Worm (Caenorhabditis elegans) whole organism, L1 larva: Measurements from ENCODE around the gene ZK1236.5.
A peak's percentile ranks its signal among the peaks of the same experiment; 100 is the strongest.

Experiments used
- C04F5.9 ChIP-seq: sonication (generic microtip); optimal IDR thresholded peaks from 2 replicates; lab custom pipeline; 2016; ENCODE audit warnings: missing genetic modification characterization, missing compliant biosample characterization
- C34B4.2 ChIP-seq: sonication (generic microtip); optimal IDR thresholded peaks from 2 replicates; lab custom pipeline; 2017; ENCODE audit warnings: mild to moderate bottlenecking, missing genetic modification characterization, missing compliant biosample characterization
- Y116A8C.19 ChIP-seq: sonication (generic microtip); optimal IDR thresholded peaks from 2 replicates; lab custom pipeline; 2016; ENCODE audit warnings: missing compliant biosample characterization, missing genetic modification characterization, borderline replicate concordance
- aha-1 ChIP-seq: fragments of 150-350 bp; optimal IDR thresholded peaks from 2 replicates; lab custom pipeline; 2014; ENCODE audit warnings: missing biosample characterization, missing genetic modification characterization
- ama-1 ChIP-seq: fragments of 150-350 bp; optimal IDR thresholded peaks from 2 replicates; lab custom pipeline; 2014
- blmp-1 ChIP-seq: fragments of 150-350 bp; optimal IDR thresholded peaks from 2 replicates; lab custom pipeline; 2014; ENCODE audit warnings: missing biosample characterization, missing genetic modification characterization
- ceh-63 ChIP-seq: fragments of 200-800 bp; sonication (Bioruptor generic); optimal IDR thresholded peaks from 2 replicates; lab custom pipeline; 2018; ENCODE audit warnings: mild to moderate bottlenecking, missing genetic modification characterization, missing compliant biosample characterization
- ceh-8 ChIP-seq: fragments of 200-800 bp; sonication (Bioruptor generic); optimal IDR thresholded peaks from 2 replicates; lab custom pipeline; 2018; ENCODE audit warnings: mild to moderate bottlenecking, missing genetic modification characterization, moderate library complexity, missing compliant biosample characterization
- ceh-88 ChIP-seq: fragments of 200-800 bp; sonication (Bioruptor generic); IDR thresholded peaks from 2 replicates; pipeline ENCODE4 v1.3.6; 2022; ENCODE audit warnings: missing genetic modification characterization, missing compliant biosample characterization
- ceh-90 ChIP-seq: sonication (generic microtip); optimal IDR thresholded peaks from 2 replicates; lab custom pipeline; 2016; ENCODE audit warnings: missing genetic modification characterization, missing compliant biosample characterization
- ces-1 ChIP-seq: fragments of 150-350 bp; optimal IDR thresholded peaks from 2 replicates; lab custom pipeline; 2014; ENCODE audit warnings: missing biosample characterization, missing genetic modification reagents, missing genetic modification characterization
- dpl-1 ChIP-seq, 3 experiments: fragments of 150-350 bp in 2 of 3; sonication (generic microtip) in 1 of 3; optimal IDR thresholded peaks; 2 replicates each; lab custom pipeline; 2014 to 2017; ENCODE audit warnings: missing biosample characterization in 3 of 3, missing genetic modification characterization in 3 of 3, missing genetic modification reagents in 3 of 3
- efl-3 ChIP-seq: fragments of 200-800 bp; sonication (Bioruptor generic); optimal IDR thresholded peaks from 2 replicates; lab custom pipeline; 2018; ENCODE audit warnings: mild to moderate bottlenecking, missing genetic modification characterization, missing compliant biosample characterization
- egl-13 ChIP-seq: sonication (generic microtip); optimal IDR thresholded peaks from 2 replicates; lab custom pipeline; 2016; ENCODE audit warnings: missing genotype, missing genetic modification reagents, missing genetic modification characterization, missing compliant biosample characterization
- ets-5 ChIP-seq: fragments of 200-800 bp; sonication (Bioruptor generic); IDR thresholded peaks from 2 replicates; pipeline ENCODE4 v1.3.6; 2022; ENCODE audit warnings: missing genetic modification characterization, missing compliant biosample characterization
- fkh-10 ChIP-seq: sonication (generic microtip); optimal IDR thresholded peaks from 2 replicates; lab custom pipeline; 2017; ENCODE audit warnings: missing biosample characterization, missing genetic modification reagents, missing genetic modification characterization
- fos-1 ChIP-seq: fragments of 150-350 bp; optimal IDR thresholded peaks from 2 replicates; lab custom pipeline; 2014; ENCODE audit warnings: missing biosample characterization, missing genetic modification characterization
- grh-1 ChIP-seq: fragments of 200-800 bp; sonication (Bioruptor generic); IDR thresholded peaks from 2 replicates; pipeline ENCODE4 v1.3.6; 2022; ENCODE audit warnings: missing genetic modification reagents, missing genetic modification characterization, missing compliant biosample characterization
- hlh-17 ChIP-seq: fragments of 200-800 bp; sonication (Bioruptor generic); optimal IDR thresholded peaks from 2 replicates; lab custom pipeline; 2018; ENCODE audit warnings: missing genetic modification characterization, mild to moderate bottlenecking, missing compliant biosample characterization, moderate library complexity, borderline replicate concordance
- hpl-2 ChIP-seq: fragments of 150-350 bp; optimal IDR thresholded peaks from 2 replicates; lab custom pipeline; 2014; ENCODE audit warnings: missing biosample characterization, missing genetic modification reagents, missing genetic modification characterization
- irx-1 ChIP-seq: sonication (generic microtip); optimal IDR thresholded peaks from 2 replicates; lab custom pipeline; 2016; ENCODE audit warnings: missing genetic modification characterization, missing compliant biosample characterization
- jun-1 ChIP-seq: fragments of 150-350 bp; optimal IDR thresholded peaks from 2 replicates; lab custom pipeline; 2014; ENCODE audit warnings: missing biosample characterization, missing genetic modification reagents, missing genetic modification characterization
- lin-13 ChIP-seq: fragments of 150-350 bp; optimal IDR thresholded peaks from 2 replicates; lab custom pipeline; 2014; ENCODE audit warnings: missing biosample characterization, missing genetic modification reagents, missing genetic modification characterization
- lin-35 ChIP-seq, 2 experiments: fragments of 150-350 bp; optimal IDR thresholded peaks; 2 replicates each; lab custom pipeline; 2014; ENCODE audit warnings: missing biosample characterization in 2 of 2, missing genetic modification characterization in 2 of 2, missing genetic modification reagents in 2 of 2
- lin-39 ChIP-seq: fragments of 150-350 bp; optimal IDR thresholded peaks from 2 replicates; lab custom pipeline; 2014; ENCODE audit warnings: missing biosample characterization, missing genetic modification reagents, missing genetic modification characterization
- lsy-2 ChIP-seq, 2 experiments: fragments of 150-350 bp; optimal IDR thresholded peaks; 2 replicates each; lab custom pipeline; 2014; ENCODE audit warnings: missing biosample characterization in 2 of 2, missing genetic modification characterization in 2 of 2
- mep-1 ChIP-seq: fragments of 150-350 bp; optimal IDR thresholded peaks from 2 replicates; lab custom pipeline; 2014; ENCODE audit warnings: missing biosample characterization, missing genetic modification characterization
- nhr-11 ChIP-seq: fragments of 150-350 bp; optimal IDR thresholded peaks from 2 replicates; lab custom pipeline; 2014; ENCODE audit warnings: missing biosample characterization, missing genetic modification characterization
- nhr-19 ChIP-seq: fragments of 200-800 bp; sonication (Bioruptor generic); conservative IDR thresholded peaks from 2 replicates; pipeline ENCODE4 v1.3.6; 2022; ENCODE audit warnings: missing genetic modification characterization, missing compliant biosample characterization
- nhr-20 ChIP-seq: sonication (generic microtip); optimal IDR thresholded peaks from 2 replicates; lab custom pipeline; 2016; ENCODE audit warnings: mild to moderate bottlenecking, missing genetic modification characterization, missing compliant biosample characterization
- nhr-237 ChIP-seq: fragments of 150-350 bp; optimal IDR thresholded peaks from 2 replicates; lab custom pipeline; 2014; ENCODE audit warnings: missing biosample characterization, missing genetic modification characterization
- nhr-28 ChIP-seq: fragments of 150-350 bp; optimal IDR thresholded peaks from 2 replicates; lab custom pipeline; 2014; ENCODE audit warnings: missing biosample characterization, missing genetic modification characterization
- nhr-77 ChIP-seq: fragments of 150-350 bp; optimal IDR thresholded peaks from 2 replicates; lab custom pipeline; 2014; ENCODE audit warnings: missing biosample characterization, missing genetic modification characterization
- nhr-85 ChIP-seq: sonication (generic microtip); peaks from one replicate; lab custom pipeline; 2016; ENCODE audit warnings: missing genetic modification characterization, inconsistent platforms, missing compliant biosample characterization
- nhr-90 ChIP-seq: sonication (generic microtip); optimal IDR thresholded peaks from 2 replicates; lab custom pipeline; 2016; ENCODE audit warnings: mild to moderate bottlenecking, missing genetic modification characterization, missing compliant biosample characterization; ENCODE audit not compliant: poor library complexity
- skn-1 ChIP-seq: fragments of 150-350 bp; optimal IDR thresholded peaks from 2 replicates; lab custom pipeline; 2014; ENCODE audit warnings: missing biosample characterization, missing genetic modification characterization
- snu-23 ChIP-seq: sonication (generic microtip); optimal IDR thresholded peaks from 2 replicates; lab custom pipeline; 2016; ENCODE audit warnings: missing genetic modification characterization, missing compliant biosample characterization
- sup-37 ChIP-seq: fragments of 200-800 bp; sonication (Bioruptor generic); optimal IDR thresholded peaks from 2 replicates; lab custom pipeline; 2018; ENCODE audit warnings: mild to moderate bottlenecking, missing genetic modification characterization, missing compliant biosample characterization
- swsn-7 ChIP-seq: sonication (generic microtip); optimal IDR thresholded peaks from 2 replicates; lab custom pipeline; 2016; ENCODE audit warnings: missing genetic modification characterization, missing compliant biosample characterization
- unc-62 ChIP-seq: fragments of 150-350 bp; optimal IDR thresholded peaks from 2 replicates; lab custom pipeline; 2014; ENCODE audit warnings: missing biosample characterization, missing genetic modification reagents, missing genetic modification characterization
- vab-15 ChIP-seq: sonication (generic microtip); optimal IDR thresholded peaks from 2 replicates; lab custom pipeline; 2017; ENCODE audit warnings: missing genotype, mild to moderate bottlenecking, missing genetic modification characterization, missing compliant biosample characterization
- zag-1 ChIP-seq: fragments of 150-350 bp; optimal IDR thresholded peaks from 2 replicates; lab custom pipeline; 2014; ENCODE audit warnings: missing biosample characterization, missing genetic modification characterization
- ztf-11 ChIP-seq, 2 experiments: sonication (generic microtip); optimal IDR thresholded peaks; 2 replicates each; lab custom pipeline; 2016 to 2017; ENCODE audit warnings: missing genetic modification characterization in 2 of 2, missing biosample characterization in 1 of 2, missing compliant biosample characterization in 1 of 2

ZK1236.5 gene

ce11 chrIII:8446940-8447403 is 15.0 kb upstream of the ZK1236.5 start, which contains the start of gene rpn-3 (continued):
- peak; percentile 99 for TF ChIP-seq mep-1 (tag; lab: Kevin White, UChicago)
- TF ChIP-seq hpl-2 (GFP tag; lab: Kevin White, UChicago): peak; percentile 67
- peak; percentile 99 for TF ChIP-seq snu-23 (GFP tag; lab: Kevin White, UChicago)
- TF ChIP-seq lin-13: peak; percentile 94
- peak; percentile 100 for TF ChIP-seq skn-1 (tag; lab: Kevin White, UChicago)
- peak; percentile 96 for TF ChIP-seq fos-1
- TF ChIP-seq nhr-20 (tag; lab: Kevin White, UChicago): peak; percentile 98
- peak; percentile 93 for TF ChIP-seq jun-1
- TF ChIP-seq fkh-10 (GFP tag; lab: Kevin White, UChicago): peak; percentile 89
- TF ChIP-seq ces-1 (GFP tag; lab: Kevin White, UChicago): no peak
- peak; percentile 87 to 89 (median 89) for TF ChIP-seq dpl-1 (GFP tag; optimal IDR thresholded peaks at IDR 0.05; lab: Kevin White, UChicago)
- peak; percentile 83 for TF ChIP-seq sup-37
- no peak for TF ChIP-seq ceh-63 (GFP tag; lab: Kevin White, UChicago)
- no peak for TF ChIP-seq hlh-17 (GFP tag; lab: Kevin White, UChicago)
- TF ChIP-seq irx-1: peak; percentile 92
- TF ChIP-seq nhr-90 (tag; lab: Kevin White, UChicago): peak; percentile 94
- TF ChIP-seq egl-13 (tag; lab: Kevin White, UChicago): peak; percentile 95
- peak; percentile 97 for TF ChIP-seq lsy-2 (tag; optimal IDR thresholded peaks at IDR 0.05; lab: Kevin White, UChicago)
- TF ChIP-seq ceh-88 (GFP tag; lab: Robert Waterston, UW): peak; percentile 90
- TF ChIP-seq aha-1: peak; percentile 71
- peak; percentile 85 for TF ChIP-seq ceh-8 (GFP tag; lab: Kevin White, UChicago)
- TF ChIP-seq C04F5.9 (tag; lab: Kevin White, UChicago): peak; percentile 90
- peak; percentile 95 for TF ChIP-seq nhr-77 (tag; lab: Kevin White, UChicago)
- TF ChIP-seq ztf-11 (tag; optimal IDR thresholded peaks at IDR 0.05; lab: Kevin White, UChicago): peak in 1 of 2 experiments; percentile 90
- peak; percentile 98 for TF ChIP-seq swsn-7 (tag; lab: Kevin White, UChicago)
- TF ChIP-seq C34B4.2: no peak
- TF ChIP-seq ceh-90 (tag; lab: Kevin White, UChicago): peak; percentile 61
- TF ChIP-seq vab-15: peak; percentile 43
- no peak for TF ChIP-seq nhr-28 (tag; lab: Kevin White, UChicago)
- peak; percentile 77 for TF ChIP-seq ama-1
- TF ChIP-seq zag-1 (tag; lab: Kevin White, UChicago): peak; percentile 63
- no peak for TF ChIP-seq Y116A8C.19 (tag; lab: Kevin White, UChicago)
- TF ChIP-seq lin-39 (tag; lab: Kevin White, UChicago): peak; percentile 95
- TF ChIP-seq grh-1 (GFP tag; lab: Robert Waterston, UW): peak; percentile 91
- TF ChIP-seq blmp-1 (tag; lab: Kevin White, UChicago): peak; percentile 85
- TF ChIP-seq lin-35 (GFP tag; optimal IDR thresholded peaks at IDR 0.05; lab: Kevin White, UChicago): peak; percentile 93
- peak; percentile 69 for TF ChIP-seq efl-3 (GFP tag; lab: Kevin White, UChicago)
- TF ChIP-seq, all 84 proteins: peak for 69

ce11 chrIII:8446534-8446933 is 14.5 kb upstream of the ZK1236.5 start, which contains the start of gene hsp-110:
Gene hsp-110, minus strand, starts transcription at chrIII:8446909.
- TF ChIP-seq unc-62 (GFP tag; lab: Kevin White, UChicago) (no peak), fkh-10 (GFP tag; lab: Kevin White, UChicago) (no peak), nhr-237 (no peak), nhr-11 (tag; lab: Kevin White, UChicago) (no peak), ceh-90 (tag; lab: Kevin White, UChicago) (no peak), lin-39 (tag; lab: Kevin White, UChicago) (no peak), nhr-85 (tag; lab: Kevin White, UChicago) (no peak), lsy-2 (tag; optimal IDR thresholded peaks at IDR 0.05; lab: Kevin White, UChicago) (no peak), nhr-19 (GFP tag; lab: Robert Waterston, UW) (no peak), ets-5 (GFP tag; lab: Robert Waterston, UW) (no peak)
